Fruit fly (Drosophila melanogaster): ENCODE measurements around the gene RpS30.

- TF ChIP-seq br (GFP tag; optimal IDR thresholded peaks at IDR 0.05) (no peak), Jra (GFP tag; optimal IDR thresholded peaks at IDR 0.05) (no peak), lola (GFP tag; optimal IDR thresholded peaks at IDR 0.05) (no peak), dl (GFP tag; optimal IDR thresholded peaks at IDR 0.05; ENCODE audit: insufficient read depth in 1 of 2, partially characterized antibody in 2 of 2) (no peak), usp (GFP tag; optimal IDR thresholded peaks at IDR 0.05) (no peak), Hr83 (GFP tag; optimal IDR thresholded peaks at IDR 0.05; ENCODE audit: poor library complexity, severe bottlenecking) (no peak), Hr78 (GFP tag; optimal IDR thresholded peaks at IDR 0.05) (no peak), brk (GFP tag; optimal IDR thresholded peaks at IDR 0.05) (no peak), Myc (optimal IDR thresholded peaks at IDR 0.05) (no peak), dsf (GFP tag; optimal IDR thresholded peaks at IDR 0.05; ENCODE audit: borderline replicate concordance) (no peak), CrebA (GFP tag; optimal IDR thresholded peaks at IDR 0.05; ENCODE audit: borderline replicate concordance) (no peak)
Measured at dm6 chr3R:20818237-20818636, 32.1 kb upstream of the RpS30 start.

Measured in whole organism, wandering third instar larva.